Worm (Caenorhabditis elegans): ENCODE measurements around the gene clc-23.

Gene clc-23

ce11 chrIII:1058881-1059280 is 38.1 kb downstream of the clc-23 start:
- TF ChIP-seq unc-39 (tag; optimal IDR thresholded peaks at IDR 0.05) (no peak), snpc-4 (tag; optimal IDR thresholded peaks at IDR 0.05) (no peak), nhr-10 (tag; optimal IDR thresholded peaks at IDR 0.05) (no peak), lin-11 (tag; optimal IDR thresholded peaks at IDR 0.05) (no peak), mdl-1 (tag; optimal IDR thresholded peaks at IDR 0.05) (no peak), fos-1 (tag; optimal IDR thresholded peaks at IDR 0.05) (no peak), skn-1 (tag; optimal IDR thresholded peaks at IDR 0.05) (no peak), sma-3 (GFP tag; optimal IDR thresholded peaks at IDR 0.05) (no peak), R02D3.7 (tag; optimal IDR thresholded peaks at IDR 0.05) (no peak), lsy-2 (tag; optimal IDR thresholded peaks at IDR 0.05) (no peak), nhr-11 (tag; optimal IDR thresholded peaks at IDR 0.05) (no peak)

DNA sequence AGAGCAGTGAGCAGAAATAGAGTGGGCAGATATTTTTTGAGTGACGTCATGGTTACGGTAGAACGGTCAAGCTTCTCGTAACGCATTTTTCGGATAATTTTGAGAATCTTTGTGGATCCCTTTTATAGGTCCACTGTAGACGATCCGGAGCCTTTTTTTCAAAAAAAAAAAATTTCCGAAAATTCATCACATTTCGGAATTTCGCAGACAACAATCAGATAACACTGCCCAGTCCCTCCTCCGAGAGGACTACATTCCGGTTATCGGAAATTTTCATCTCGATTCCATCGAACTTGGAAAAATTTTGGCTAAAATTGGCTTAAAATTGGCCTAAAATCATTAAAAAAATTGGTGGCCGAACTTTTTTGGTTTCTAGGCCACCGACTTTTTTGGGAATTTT is 39.2 kb downstream of the clc-23 start, which contains the start of gene BE0003N10.6:
Gene BE0003N10.6 (minus strand): TSS at position 101 of the 400 bp plus-strand sequence.
- TF ChIP-seq lsy-2 (tag; optimal IDR thresholded peaks at IDR 0.05) (no peak), F13H6.1 (tag; optimal IDR thresholded peaks at IDR 0.05) (no peak), peb-1 (tag; optimal IDR thresholded peaks at IDR 0.05) (no peak), ZK546.5 (tag; optimal IDR thresholded peaks at IDR 0.05) (no peak), snpc-4 (tag; optimal IDR thresholded peaks at IDR 0.05) (no peak)

All from whole organism, L2 larva.